Fruit fly (Drosophila melanogaster) whole organism, wandering third instar larva: Measurements from ENCODE around the gene twin.

Experiments used
- Abd-B ChIP-seq: fragments of >200 bp; optimal IDR thresholded peaks from 2 replicates; lab custom pipeline; 2017; ENCODE audit warnings: missing biosample characterization, missing genetic modification characterization
- CG32264 ChIP-seq: fragments of 200-800 bp; sonication (Bioruptor generic); optimal IDR thresholded peaks from 2 replicates; lab custom pipeline; 2016; ENCODE audit warnings: missing biosample characterization, missing genetic modification characterization
- CG9705 ChIP-seq: fragments of 200-800 bp; sonication (Bioruptor generic); optimal IDR thresholded peaks from 2 replicates; lab custom pipeline; 2018; ENCODE audit warnings: missing biosample characterization, mild to moderate bottlenecking, missing genetic modification characterization
- CrebA ChIP-seq: fragments of 200-800 bp; sonication (Bioruptor generic); optimal IDR thresholded peaks from 2 replicates; lab custom pipeline; 2016; ENCODE audit warnings: missing biosample characterization, mild to moderate bottlenecking, missing genetic modification characterization, borderline replicate concordance
- Dfd ChIP-seq: fragments of >200 bp; optimal IDR thresholded peaks from 2 replicates; lab custom pipeline; 2017; ENCODE audit warnings: missing biosample characterization, missing genetic modification characterization
- Dif ChIP-seq: fragments of 200-275, 200-300 bp; sonication (Bioruptor generic); optimal IDR thresholded peaks from 2 replicates; lab custom pipeline; 2018; ENCODE audit warnings: missing biosample characterization, missing genetic modification characterization; ENCODE audit not compliant: partially characterized antibody
- GATAd ChIP-seq: sonication (Bioruptor generic); optimal IDR thresholded peaks from 2 replicates; lab custom pipeline; 2016; ENCODE audit warnings: missing biosample characterization, missing genetic modification characterization
- HLH106 ChIP-seq: fragments of 200-800 bp; optimal IDR thresholded peaks from 3 replicates; lab custom pipeline; 2019; ENCODE audit warnings: missing biosample characterization, mild to moderate bottlenecking, missing genetic modification characterization, moderate library complexity
- Hnf4 ChIP-seq: fragments of 200-800 bp; sonication (Bioruptor generic); optimal IDR thresholded peaks from 2 replicates; lab custom pipeline; 2016; ENCODE audit warnings: missing biosample characterization, mild to moderate bottlenecking, missing genetic modification characterization
- Hr78 ChIP-seq: fragments of >200 bp; optimal IDR thresholded peaks from 2 replicates; lab custom pipeline; 2017; ENCODE audit warnings: missing biosample characterization, missing genetic modification characterization
- Hr83 ChIP-seq: fragments of 200-300 bp; sonication (Bioruptor generic); optimal IDR thresholded peaks from 2 replicates; lab custom pipeline; 2016; ENCODE audit warnings: missing biosample characterization, mild to moderate bottlenecking, missing genetic modification characterization, moderate library complexity; ENCODE audit not compliant: poor library complexity, severe bottlenecking
- Jra ChIP-seq: sonication (Bioruptor generic); optimal IDR thresholded peaks from 2 replicates; lab custom pipeline; 2016; ENCODE audit warnings: missing biosample characterization, missing genetic modification characterization
- Mio ChIP-seq: sonication (Bioruptor generic); optimal IDR thresholded peaks from 2 replicates; lab custom pipeline; 2016; ENCODE audit warnings: missing biosample characterization, missing genetic modification characterization
- Myc ChIP-seq: fragments of >200 bp; optimal IDR thresholded peaks from 2 replicates; lab custom pipeline; 2017
- N ChIP-seq: fragments of >200 bp; optimal IDR thresholded peaks from 2 replicates; lab custom pipeline; 2018; ENCODE audit warnings: missing biosample characterization, missing external identifiers, missing genetic modification characterization
- OdsH ChIP-seq: fragments of 200-800 bp; sonication (Bioruptor generic); optimal IDR thresholded peaks from 2 replicates; lab custom pipeline; 2016; ENCODE audit warnings: missing biosample characterization, mild to moderate bottlenecking, missing genetic modification characterization
- Rel ChIP-seq, 2 experiments: fragments of 200-800 bp; sonication (Bioruptor generic) in 1 of 2; optimal IDR thresholded peaks; 2 replicates in 1 of 2; 3 replicates in 1 of 2; lab custom pipeline; 2016 to 2019; ENCODE audit warnings: mild to moderate bottlenecking in 2 of 2, missing biosample characterization in 2 of 2, missing genetic modification characterization in 2 of 2, moderate library complexity in 1 of 2
- Sp1 ChIP-seq: fragments of 200-800 bp; sonication (Bioruptor generic); optimal IDR thresholded peaks from 3 replicates; lab custom pipeline; 2019; ENCODE audit warnings: missing biosample characterization, mild to moderate bottlenecking, missing genetic modification characterization, moderate library complexity
- Vsx2 ChIP-seq: fragments of 200-300, 225-300 bp; sonication (Bioruptor generic); optimal IDR thresholded peaks from 2 replicates; lab custom pipeline; 2018; ENCODE audit warnings: missing biosample characterization, missing genetic modification characterization; ENCODE audit not compliant: partially characterized antibody
- br ChIP-seq: fragments of 200-800 bp; sonication (Bioruptor generic); optimal IDR thresholded peaks from 2 replicates; lab custom pipeline; 2016; ENCODE audit warnings: missing biosample characterization, missing genetic modification characterization
- brk ChIP-seq: fragments of 200-800 bp; sonication (Bioruptor generic); optimal IDR thresholded peaks from 2 replicates; lab custom pipeline; 2016; ENCODE audit warnings: missing biosample characterization, mild to moderate bottlenecking, missing genetic modification characterization
- dl ChIP-seq, 2 experiments: fragments of 175-275, 200-275 bp in 1 of 2; fragments of 200-275 bp in 1 of 2; sonication (Bioruptor generic); optimal IDR thresholded peaks; lab custom pipeline; 2018; ENCODE audit warnings: mild to moderate bottlenecking in 2 of 2, missing biosample characterization in 2 of 2, missing genetic modification characterization in 2 of 2, moderate library complexity in 2 of 2; ENCODE audit not compliant: partially characterized antibody in 2 of 2, insufficient read depth in 1 of 2
- dmrt93B ChIP-seq: fragments of 200-800 bp; sonication (Bioruptor generic); optimal IDR thresholded peaks from 2 replicates; lab custom pipeline; 2018; ENCODE audit warnings: missing biosample characterization, mild to moderate bottlenecking, missing genetic modification characterization
- dsf ChIP-seq: sonication (Bioruptor generic); optimal IDR thresholded peaks from 2 replicates; lab custom pipeline; 2016; ENCODE audit warnings: missing biosample characterization, missing genetic modification characterization, borderline replicate concordance
- ey ChIP-seq: fragments of 200-800 bp; sonication (Bioruptor generic); optimal IDR thresholded peaks from 2 replicates; lab custom pipeline; 2016; ENCODE audit warnings: missing biosample characterization, missing genetic modification characterization
- foxo ChIP-seq, 2 experiments: fragments of 200-800 bp; sonication (Bioruptor generic); optimal IDR thresholded peaks; 2 replicates in 1 of 2; 3 replicates in 1 of 2; lab custom pipeline; 2016 to 2017; ENCODE audit warnings: missing biosample characterization in 2 of 2, missing genetic modification characterization in 2 of 2
- fru ChIP-seq: fragments of 200-800 bp; sonication (Bioruptor generic); optimal IDR thresholded peaks from 3 replicates; lab custom pipeline; 2016; ENCODE audit warnings: missing biosample characterization, mild to moderate bottlenecking, missing genetic modification characterization
- h ChIP-seq: fragments of 200-800 bp; sonication (Bioruptor generic); optimal IDR thresholded peaks from 3 replicates; lab custom pipeline; 2016; ENCODE audit warnings: missing biosample characterization, mild to moderate bottlenecking, missing genetic modification characterization
- jim ChIP-seq: fragments of 175-275, 200-325 bp; sonication (Bioruptor generic); optimal IDR thresholded peaks from 2 replicates; lab custom pipeline; 2016; ENCODE audit warnings: missing biosample characterization, mild to moderate bottlenecking, missing genetic modification characterization
- lola ChIP-seq: fragments of >200 bp; optimal IDR thresholded peaks from 2 replicates; lab custom pipeline; 2017; ENCODE audit warnings: missing biosample characterization, missing genetic modification characterization
- pan ChIP-seq: fragments of >200 bp; optimal IDR thresholded peaks from 2 replicates; lab custom pipeline; 2017
- psq ChIP-seq: fragments of 200-800 bp; sonication (Bioruptor generic); optimal IDR thresholded peaks from 3 replicates; lab custom pipeline; 2017; ENCODE audit warnings: missing biosample characterization, mild to moderate bottlenecking, missing genetic modification characterization, moderate library complexity
- rgr ChIP-seq: fragments of 200-800 bp; sonication (Bioruptor generic); optimal IDR thresholded peaks from 3 replicates; lab custom pipeline; 2016; ENCODE audit warnings: missing biosample characterization, mild to moderate bottlenecking, missing genetic modification characterization
- sage ChIP-seq: fragments of 200-800 bp; sonication (Bioruptor generic); optimal IDR thresholded peaks from 2 replicates; lab custom pipeline; 2016; ENCODE audit warnings: missing biosample characterization, mild to moderate bottlenecking, missing genetic modification characterization
- sv ChIP-seq: fragments of 200-800 bp; sonication (Bioruptor generic); optimal IDR thresholded peaks from 3 replicates; lab custom pipeline; 2016; ENCODE audit warnings: missing biosample characterization, missing genetic modification characterization
- tai ChIP-seq: sonication (Bioruptor generic); optimal IDR thresholded peaks from 2 replicates; lab custom pipeline; 2016; ENCODE audit warnings: missing biosample characterization, missing genetic modification characterization
- usp ChIP-seq: fragments of >200 bp; optimal IDR thresholded peaks from 2 replicates; lab custom pipeline; 2017; ENCODE audit warnings: missing biosample characterization, missing genetic modification characterization
- woc ChIP-seq: sonication (Bioruptor generic); optimal IDR thresholded peaks from 2 replicates; lab custom pipeline; 2016; ENCODE audit warnings: missing biosample characterization, mild to moderate bottlenecking, missing genetic modification characterization

The twin gene

dm6 chr3R:24261380-24262021 lies 39.7 kb upstream of the twin start:
- no peak for TF ChIP-seq br (GFP tag; lab: Kevin White, UChicago)

dm6 chr3R:24260411-24260810 lies 38.6 kb upstream of the twin start:
- TF ChIP-seq tai (GFP tag; lab: Kevin White, UChicago) (no peak), Dif (GFP tag; lab: Kevin White, UChicago) (peak; percentile 8)
- TF ChIP-seq, all 38 proteins: peak for 1

dm6 chr3R:24260041-24260379 lies 38.2 kb upstream of the twin start:
- TF ChIP-seq psq (GFP tag; lab: Kevin White, UChicago): peak; percentile 29
- TF ChIP-seq h (GFP tag; lab: Kevin White, UChicago): peak; percentile 25
- no peak for TF ChIP-seq Myc
- no peak for TF ChIP-seq sv (GFP tag; lab: Kevin White, UChicago)
- TF ChIP-seq fru (GFP tag; lab: Kevin White, UChicago): peak; percentile 56

dm6 chr3R:24259278-24260040 lies 37.7 kb upstream of the twin start:
- no peak for TF ChIP-seq Abd-B (GFP tag; lab: Kevin White, UChicago)
- TF ChIP-seq Dfd: no peak
- peak; percentile 91 for TF ChIP-seq Sp1 (GFP tag; lab: Kevin White, UChicago)
- peak; percentile 98 for TF ChIP-seq rgr
- peak; percentile 52 for TF ChIP-seq Vsx2
- TF ChIP-seq Hr78 (GFP tag; lab: Kevin White, UChicago): no peak
- TF ChIP-seq sage (GFP tag; lab: Kevin White, UChicago): peak; percentile 85
- TF ChIP-seq usp: no peak
- TF ChIP-seq dl (GFP tag; optimal IDR thresholded peaks at IDR 0.05; lab: Kevin White, UChicago; ENCODE audit: insufficient read depth in 1 of 2, partially characterized antibody in 2 of 2): peak; percentile 92 to 96
- TF ChIP-seq Hr83 (GFP tag; lab: Kevin White, UChicago): peak; percentile 66
- peak; percentile 82 for TF ChIP-seq sv (GFP tag; lab: Kevin White, UChicago)
- peak; percentile 41 for TF ChIP-seq GATAd (GFP tag; lab: Kevin White, UChicago)
- TF ChIP-seq Dif (GFP tag; lab: Kevin White, UChicago): peak; percentile 96
- peak; percentile 90 for TF ChIP-seq CG32264 (GFP tag; lab: Kevin White, UChicago)
- peak; percentile 88 for TF ChIP-seq HLH106 (tag; lab: Kevin White, UChicago)
- TF ChIP-seq fru (GFP tag; lab: Kevin White, UChicago): peak; percentile 96
- no peak for TF ChIP-seq Myc
- TF ChIP-seq N: no peak
- TF ChIP-seq Rel (GFP tag; optimal IDR thresholded peaks at IDR 0.05; lab: Kevin White, UChicago): peak; percentile 83
- peak; percentile 58 for TF ChIP-seq Rel (tag; optimal IDR thresholded peaks at IDR 0.05; lab: Kevin White, UChicago)
- peak; percentile 93 for TF ChIP-seq psq (GFP tag; lab: Kevin White, UChicago)
- peak; percentile 97 for TF ChIP-seq h (GFP tag; lab: Kevin White, UChicago)
- peak; percentile 97 for TF ChIP-seq ey
- no peak for TF ChIP-seq tai (GFP tag; lab: Kevin White, UChicago)
- TF ChIP-seq CG9705 (GFP tag; lab: Kevin White, UChicago): peak; percentile 5
- peak; percentile 93 to 97 for TF ChIP-seq foxo (GFP tag; optimal IDR thresholded peaks at IDR 0.05; lab: Kevin White, UChicago)
- peak; percentile 96 for TF ChIP-seq OdsH (GFP tag; lab: Kevin White, UChicago)
- TF ChIP-seq Jra (GFP tag; lab: Kevin White, UChicago): peak; percentile 64
- peak; percentile 81 for TF ChIP-seq Mio (GFP tag; lab: Kevin White, UChicago)
- TF ChIP-seq dmrt93B (GFP tag; lab: Kevin White, UChicago): no peak
- no peak for TF ChIP-seq pan
- TF ChIP-seq br (GFP tag; lab: Kevin White, UChicago): peak; percentile 95
- peak; percentile 85 for TF ChIP-seq CrebA (GFP tag; lab: Kevin White, UChicago)
- TF ChIP-seq dsf (GFP tag; lab: Kevin White, UChicago): peak; percentile 43
- no peak for TF ChIP-seq jim (GFP tag; lab: Kevin White, UChicago)
- TF ChIP-seq brk (GFP tag; lab: Kevin White, UChicago): peak; percentile 82
- TF ChIP-seq lola (GFP tag; lab: Kevin White, UChicago): no peak
- peak; percentile 90 for TF ChIP-seq Hnf4 (GFP tag; lab: Kevin White, UChicago)
- TF ChIP-seq woc: peak; percentile 81
